Fruit fly (Drosophila melanogaster): ENCODE data around the gene GILT1.

GILT1 gene

dm6 chr3R:13446489-13446888, 44.8 kb upstream of the GILT1 start (continued):
- TF ChIP-seq Stat92E (GFP tag; optimal IDR thresholded peaks at IDR 0.05) = no peak
- TF ChIP-seq CG9727 (GFP tag; optimal IDR thresholded peaks at IDR 0.05) = peak; percentile 37
- no peak for TF ChIP-seq Kr (GFP tag; optimal IDR thresholded peaks at IDR 0.05)
- no peak for TF ChIP-seq CkIIα-i1 (GFP tag; IDR thresholded peaks at IDR 0.05)
- no peak for TF ChIP-seq CG14860 (GFP tag; IDR thresholded peaks at IDR 0.05; ENCODE audit: partially characterized antibody)
- peak; percentile 60 for TF ChIP-seq Xrp1 (GFP tag; IDR thresholded peaks at IDR 0.05)
- peak; percentile 28 for TF ChIP-seq Hr3 (GFP tag; optimal IDR thresholded peaks at IDR 0.05)
- no peak for TF ChIP-seq scrt (GFP tag; optimal IDR thresholded peaks at IDR 0.05)
- TF ChIP-seq Ets65A (GFP tag) = peak; percentile 60
- peak; percentile 80 for TF ChIP-seq CG17361 (GFP tag; IDR thresholded peaks at IDR 0.05)
- TF ChIP-seq CG4404 (GFP tag; IDR thresholded peaks at IDR 0.05) = no peak
- peak; percentile 21 for TF ChIP-seq Hmx (GFP tag; optimal IDR thresholded peaks at IDR 0.05)
- peak; percentile 49 for TF ChIP-seq bcd (GFP tag; optimal IDR thresholded peaks at IDR 0.05)
- no peak for TF ChIP-seq ken (GFP tag; IDR thresholded peaks at IDR 0.05)
- TF ChIP-seq Elba2 (GFP tag; optimal IDR thresholded peaks at IDR 0.05) = no peak
- TF ChIP-seq CG42726 (GFP tag; IDR thresholded peaks at IDR 0.05; ENCODE audit: partially characterized antibody) = no peak
- TF ChIP-seq zen (tag; optimal IDR thresholded peaks at IDR 0.05) = no peak
- peak; percentile 74 for TF ChIP-seq CG7839 (tag; optimal IDR thresholded peaks at IDR 0.05)
- peak; percentile 76 for TF ChIP-seq CG18262 (tag; optimal IDR thresholded peaks at IDR 0.05)
- no peak for TF ChIP-seq Rx (GFP tag; IDR thresholded peaks at IDR 0.05)
- TF ChIP-seq CG17612 (GFP tag; IDR thresholded peaks at IDR 0.05) = no peak
- no peak for TF ChIP-seq Atf6 (GFP tag; IDR thresholded peaks at IDR 0.05)
- peak; percentile 60; the same call in 1 of the 2 replicates for TF ChIP-seq lmd (GFP tag; IDR thresholded peaks at IDR 0.05)
- TF ChIP-seq CG1233 (GFP tag; optimal IDR thresholded peaks at IDR 0.05) = peak; percentile 19
- peak; percentile 46; the same call in 1 of the 2 replicates for TF ChIP-seq CG32532 (GFP tag; IDR thresholded peaks at IDR 0.05)
- no peak for TF ChIP-seq CG12744 (GFP tag; optimal IDR thresholded peaks at IDR 0.05)
- TF ChIP-seq MESR4 (GFP tag; optimal IDR thresholded peaks at IDR 0.05) = no peak

dm6 chr3R:13446048-13446447, 44.4 kb upstream of the GILT1 start:
- TF ChIP-seq CG3995 (GFP tag; optimal IDR thresholded peaks at IDR 0.05) = no peak
- no peak for TF ChIP-seq so (GFP tag; IDR thresholded peaks at IDR 0.05)
- peak; percentile 41 for TF ChIP-seq CG7987 (GFP tag; optimal IDR thresholded peaks at IDR 0.05)
- TF ChIP-seq PHDP (tag; optimal IDR thresholded peaks at IDR 0.05) = no peak
- TF ChIP-seq Pdp1 (GFP tag; optimal IDR thresholded peaks at IDR 0.05) = no peak
- TF ChIP-seq Sin3A (optimal IDR thresholded peaks at IDR 0.05) = no peak
- TF ChIP-seq abd-A (tag; optimal IDR thresholded peaks at IDR 0.05) = no peak
- TF ChIP-seq CG2202 (tag; optimal IDR thresholded peaks at IDR 0.05) = no peak
- TF ChIP-seq sug (tag; optimal IDR thresholded peaks at IDR 0.05) = no peak
- TF ChIP-seq kni (GFP tag; optimal IDR thresholded peaks at IDR 0.05) = peak; percentile 19
- TF ChIP-seq BEAF-32 (GFP tag; optimal IDR thresholded peaks at IDR 0.05) = no peak
- peak; percentile 16; the same call in 1 of the 2 replicates for TF ChIP-seq CG9932 (GFP tag; IDR thresholded peaks at IDR 0.05)
- no peak; the same call in 1 of the 2 replicates for TF ChIP-seq Rfx (GFP tag; IDR thresholded peaks at IDR 0.05)
- peak; percentile 6; the same call in 1 of the 2 replicates for TF ChIP-seq CG14014 (GFP tag; IDR thresholded peaks at IDR 0.05)
- TF ChIP-seq ase (GFP tag; IDR thresholded peaks at IDR 0.05) = no peak
- no peak for TF ChIP-seq zfh1 (GFP tag; IDR thresholded peaks at IDR 0.05)
- TF ChIP-seq fd102C (GFP tag; optimal IDR thresholded peaks at IDR 0.05) = no peak
- no peak for TF ChIP-seq Aef1 (GFP tag; IDR thresholded peaks at IDR 0.05)
- no peak for TF ChIP-seq CG3065 (GFP tag; optimal IDR thresholded peaks at IDR 0.05)
- TF ChIP-seq Ets65A (GFP tag) = peak; percentile 51
- no peak for TF ChIP-seq Ptx1 (GFP tag; IDR thresholded peaks at IDR 0.05)
- TF ChIP-seq chif (GFP tag; optimal IDR thresholded peaks at IDR 0.05) = no peak
- no peak for TF ChIP-seq CG7372 (GFP tag; IDR thresholded peaks at IDR 0.05)
- TF ChIP-seq CG6272 (GFP tag; IDR thresholded peaks at IDR 0.05) = no peak
- TF ChIP-seq CG8290 (GFP tag; optimal IDR thresholded peaks at IDR 0.05) = no peak
- peak in 1 of 2 experiments; percentile 55 for TF ChIP-seq CG8290 (tag; optimal IDR thresholded peaks at IDR 0.05)
- 0 out of 3 replicates have a peak, but pooled peaks have one; percentile 10 for TF ChIP-seq ci (GFP tag; IDR thresholded peaks at IDR 0.05)
- no peak for TF ChIP-seq Adf1 (GFP tag; IDR thresholded peaks at IDR 0.05)
